Worm (Caenorhabditis elegans): Measurements from ENCODE around the gene Y38C1AA.7.

DNA sequence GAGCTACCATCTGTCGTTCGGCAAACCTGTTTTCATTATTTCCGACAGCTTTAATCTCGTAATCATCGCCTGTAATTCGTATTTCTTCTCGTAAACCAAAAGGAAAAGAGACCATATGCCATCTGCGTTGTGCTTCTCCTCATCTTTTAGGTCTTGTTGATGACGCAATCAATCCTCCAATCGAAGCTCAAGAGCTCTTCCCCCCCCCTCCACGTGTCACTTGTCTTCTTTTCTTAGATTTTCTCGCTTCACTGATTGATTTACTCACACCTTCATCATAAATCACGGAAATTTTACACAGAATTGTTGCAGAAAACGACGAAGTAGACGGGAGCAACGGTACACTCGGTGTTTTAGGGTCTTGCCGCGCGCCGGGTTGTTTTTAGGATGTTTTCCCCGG is 19.9 kb downstream of the Y38C1AA.7 start, which contains the start of gene tcl-2:
- no peak for TF ChIP-seq cog-1 (tag; optimal IDR thresholded peaks at IDR 0.05)
- TF ChIP-seq flt-1 (GFP tag; IDR thresholded peaks at IDR 0.05): peak; percentile 12; the same call in 1 of the 2 replicates

Measured in whole organism, midembryonic.